Worm (Caenorhabditis elegans) whole organism, L1 larva: ENCODE measurements around the gene R13H9.6.
A peak's percentile ranks its signal among the peaks of the same experiment; 100 is the strongest.

Experiments
- C16A3.4 ChIP-seq: fragments of 150-350 bp; optimal IDR thresholded peaks from 2 replicates; lab custom pipeline; 2014; ENCODE audit warnings: missing biosample characterization, missing genetic modification characterization
- Y116A8C.19 ChIP-seq: sonication (generic microtip); optimal IDR thresholded peaks from 2 replicates; lab custom pipeline; 2016; ENCODE audit warnings: missing compliant biosample characterization, missing genetic modification characterization, borderline replicate concordance
- aha-1 ChIP-seq: fragments of 150-350 bp; optimal IDR thresholded peaks from 2 replicates; lab custom pipeline; 2014; ENCODE audit warnings: missing biosample characterization, missing genetic modification characterization
- alr-1 ChIP-seq: fragments of 200-800 bp; sonication (Bioruptor generic); optimal IDR thresholded peaks from 2 replicates; lab custom pipeline; 2018; ENCODE audit warnings: borderline replicate concordance, mild to moderate bottlenecking, missing genetic modification characterization, missing compliant biosample characterization
- aly-2 ChIP-seq: fragments of 150-350 bp; optimal IDR thresholded peaks from 2 replicates; lab custom pipeline; 2014; ENCODE audit warnings: missing biosample characterization, missing genetic modification characterization
- ama-1 ChIP-seq: fragments of 150-350 bp; optimal IDR thresholded peaks from 2 replicates; lab custom pipeline; 2014
- blmp-1 ChIP-seq: fragments of 150-350 bp; optimal IDR thresholded peaks from 2 replicates; lab custom pipeline; 2014; ENCODE audit warnings: missing biosample characterization, missing genetic modification characterization
- ceh-8 ChIP-seq: fragments of 200-800 bp; sonication (Bioruptor generic); optimal IDR thresholded peaks from 2 replicates; lab custom pipeline; 2018; ENCODE audit warnings: mild to moderate bottlenecking, missing genetic modification characterization, moderate library complexity, missing compliant biosample characterization
- ceh-82 ChIP-seq, 3 experiments: fragments of 150-350 bp in 1 of 3; sonication (generic microtip) in 2 of 3; optimal IDR thresholded peaks; 2 replicates each; lab custom pipeline; 2014 to 2017; ENCODE audit warnings: missing biosample characterization in 3 of 3, missing genetic modification characterization in 3 of 3
- ces-1 ChIP-seq: fragments of 150-350 bp; optimal IDR thresholded peaks from 2 replicates; lab custom pipeline; 2014; ENCODE audit warnings: missing biosample characterization, missing genetic modification reagents, missing genetic modification characterization
- dpl-1 ChIP-seq, 3 experiments: fragments of 150-350 bp in 2 of 3; sonication (generic microtip) in 1 of 3; optimal IDR thresholded peaks; 2 replicates each; lab custom pipeline; 2014 to 2017; ENCODE audit warnings: missing biosample characterization in 3 of 3, missing genetic modification characterization in 3 of 3, missing genetic modification reagents in 3 of 3
- dsc-1 ChIP-seq: sonication (generic microtip); optimal IDR thresholded peaks from 2 replicates; lab custom pipeline; 2016; ENCODE audit warnings: mild to moderate bottlenecking, missing genetic modification characterization, missing compliant biosample characterization
- egl-27 ChIP-seq, 2 experiments: fragments of 150-350 bp in 1 of 2; sonication (generic microtip); optimal IDR thresholded peaks; 3 replicates each; lab custom pipeline; 2017 to 2018; ENCODE audit warnings: missing biosample characterization in 2 of 2, missing genetic modification characterization in 2 of 2, missing genetic modification reagents in 2 of 2
- fkh-10 ChIP-seq: sonication (generic microtip); optimal IDR thresholded peaks from 2 replicates; lab custom pipeline; 2017; ENCODE audit warnings: missing biosample characterization, missing genetic modification reagents, missing genetic modification characterization
- grh-1 ChIP-seq: fragments of 200-800 bp; sonication (Bioruptor generic); IDR thresholded peaks from 2 replicates; pipeline ENCODE4 v1.3.6; 2022; ENCODE audit warnings: missing genetic modification reagents, missing genetic modification characterization, missing compliant biosample characterization
- hpl-2 ChIP-seq: fragments of 150-350 bp; optimal IDR thresholded peaks from 2 replicates; lab custom pipeline; 2014; ENCODE audit warnings: missing biosample characterization, missing genetic modification reagents, missing genetic modification characterization
- isw-1 ChIP-seq: fragments of 200-800 bp; sonication (Bioruptor generic); IDR thresholded peaks from 2 replicates; pipeline ENCODE4 v1.3.6; 2022; ENCODE audit warnings: missing genetic modification characterization, missing compliant biosample characterization
- lin-14 ChIP-seq: fragments of 200-800 bp; sonication (Bioruptor generic); optimal IDR thresholded peaks from 2 replicates; lab custom pipeline; 2018; ENCODE audit warnings: mild to moderate bottlenecking, missing genetic modification characterization, moderate library complexity, missing compliant biosample characterization
- lin-15B ChIP-seq: fragments of 150-350 bp; sonication (generic microtip); optimal IDR thresholded peaks from 3 replicates; lab custom pipeline; 2014; ENCODE audit warnings: missing biosample characterization, missing genetic modification characterization
- lin-39 ChIP-seq: fragments of 150-350 bp; optimal IDR thresholded peaks from 2 replicates; lab custom pipeline; 2014; ENCODE audit warnings: missing biosample characterization, missing genetic modification reagents, missing genetic modification characterization
- lsy-2 ChIP-seq, 2 experiments: fragments of 150-350 bp; optimal IDR thresholded peaks; 2 replicates each; lab custom pipeline; 2014; ENCODE audit warnings: missing biosample characterization in 2 of 2, missing genetic modification characterization in 2 of 2
- mep-1 ChIP-seq: fragments of 150-350 bp; optimal IDR thresholded peaks from 2 replicates; lab custom pipeline; 2014; ENCODE audit warnings: missing biosample characterization, missing genetic modification characterization
- nhr-12 ChIP-seq: sonication (generic microtip); optimal IDR thresholded peaks from 2 replicates; lab custom pipeline; 2017; ENCODE audit warnings: missing biosample characterization, missing genetic modification characterization
- nhr-19 ChIP-seq: fragments of 200-800 bp; sonication (Bioruptor generic); conservative IDR thresholded peaks from 2 replicates; pipeline ENCODE4 v1.3.6; 2022; ENCODE audit warnings: missing genetic modification characterization, missing compliant biosample characterization
- nhr-47 ChIP-seq: sonication (generic microtip); optimal IDR thresholded peaks from 2 replicates; lab custom pipeline; 2016; ENCODE audit warnings: mild to moderate bottlenecking, missing genetic modification characterization, moderate library complexity, missing compliant biosample characterization
- nhr-84 ChIP-seq: sonication (generic microtip); optimal IDR thresholded peaks from 2 replicates; lab custom pipeline; 2017; ENCODE audit warnings: missing biosample characterization, missing genetic modification characterization
- nhr-90 ChIP-seq: sonication (generic microtip); optimal IDR thresholded peaks from 2 replicates; lab custom pipeline; 2016; ENCODE audit warnings: mild to moderate bottlenecking, missing genetic modification characterization, missing compliant biosample characterization; ENCODE audit not compliant: poor library complexity
- pax-3 ChIP-seq: fragments of 200-800 bp; sonication (Bioruptor generic); optimal IDR thresholded peaks from 2 replicates; lab custom pipeline; 2018; ENCODE audit warnings: mild to moderate bottlenecking, missing genetic modification characterization, moderate library complexity, missing compliant biosample characterization
- pqm-1 ChIP-seq: sonication (generic microtip); optimal IDR thresholded peaks from 3 replicates; lab custom pipeline; 2017; ENCODE audit warnings: missing biosample characterization, missing genetic modification characterization
- rnt-1 ChIP-seq: sonication (generic microtip); optimal IDR thresholded peaks from 2 replicates; lab custom pipeline; 2016; ENCODE audit warnings: mild to moderate bottlenecking, missing genetic modification characterization, moderate library complexity, missing compliant biosample characterization
- skn-1 ChIP-seq: fragments of 150-350 bp; optimal IDR thresholded peaks from 2 replicates; lab custom pipeline; 2014; ENCODE audit warnings: missing biosample characterization, missing genetic modification characterization
- snpc-4 ChIP-seq: fragments of 150-350 bp; optimal IDR thresholded peaks from 2 replicates; lab custom pipeline; 2014; ENCODE audit warnings: missing biosample characterization, missing genetic modification characterization
- sptf-1 ChIP-seq: fragments of 150-350 bp; optimal IDR thresholded peaks from 2 replicates; lab custom pipeline; 2014; ENCODE audit warnings: missing biosample characterization, missing genetic modification characterization
- tbx-2 ChIP-seq: sonication (generic microtip); optimal IDR thresholded peaks from 2 replicates; lab custom pipeline; 2016; ENCODE audit warnings: missing genetic modification characterization, missing compliant biosample characterization
- unc-130 ChIP-seq: fragments of 150-350 bp; optimal IDR thresholded peaks from 2 replicates; lab custom pipeline; 2017; ENCODE audit warnings: missing biosample characterization, missing genetic modification characterization, inconsistent platforms
- unc-62 ChIP-seq: fragments of 150-350 bp; optimal IDR thresholded peaks from 2 replicates; lab custom pipeline; 2014; ENCODE audit warnings: missing biosample characterization, missing genetic modification reagents, missing genetic modification characterization
- unc-86 ChIP-seq: sonication (generic microtip); optimal IDR thresholded peaks from 2 replicates; lab custom pipeline; 2016; ENCODE audit warnings: missing genetic modification characterization, missing compliant biosample characterization
- unc-98 ChIP-seq: fragments of 200-800 bp; sonication (Bioruptor generic); IDR thresholded peaks from 2 replicates; pipeline ENCODE4 v1.3.6; 2022; ENCODE audit warnings: missing genetic modification characterization, missing compliant biosample characterization
- xbp-1 ChIP-seq: sonication (generic microtip); optimal IDR thresholded peaks from 2 replicates; lab custom pipeline; 2016; ENCODE audit warnings: missing genetic modification characterization, missing compliant biosample characterization
- zag-1 ChIP-seq: fragments of 150-350 bp; optimal IDR thresholded peaks from 2 replicates; lab custom pipeline; 2014; ENCODE audit warnings: missing biosample characterization, missing genetic modification characterization
- zip-4 ChIP-seq: fragments of 200-800 bp; sonication (Bioruptor generic); optimal IDR thresholded peaks from 2 replicates; lab custom pipeline; 2018; ENCODE audit warnings: mild to moderate bottlenecking, missing genetic modification characterization, moderate library complexity, missing compliant biosample characterization
- ztf-4 ChIP-seq: fragments of 150-350 bp; optimal IDR thresholded peaks from 2 replicates; lab custom pipeline; 2014; ENCODE audit warnings: missing biosample characterization, missing genetic modification characterization

The R13H9.6 gene

DNA sequence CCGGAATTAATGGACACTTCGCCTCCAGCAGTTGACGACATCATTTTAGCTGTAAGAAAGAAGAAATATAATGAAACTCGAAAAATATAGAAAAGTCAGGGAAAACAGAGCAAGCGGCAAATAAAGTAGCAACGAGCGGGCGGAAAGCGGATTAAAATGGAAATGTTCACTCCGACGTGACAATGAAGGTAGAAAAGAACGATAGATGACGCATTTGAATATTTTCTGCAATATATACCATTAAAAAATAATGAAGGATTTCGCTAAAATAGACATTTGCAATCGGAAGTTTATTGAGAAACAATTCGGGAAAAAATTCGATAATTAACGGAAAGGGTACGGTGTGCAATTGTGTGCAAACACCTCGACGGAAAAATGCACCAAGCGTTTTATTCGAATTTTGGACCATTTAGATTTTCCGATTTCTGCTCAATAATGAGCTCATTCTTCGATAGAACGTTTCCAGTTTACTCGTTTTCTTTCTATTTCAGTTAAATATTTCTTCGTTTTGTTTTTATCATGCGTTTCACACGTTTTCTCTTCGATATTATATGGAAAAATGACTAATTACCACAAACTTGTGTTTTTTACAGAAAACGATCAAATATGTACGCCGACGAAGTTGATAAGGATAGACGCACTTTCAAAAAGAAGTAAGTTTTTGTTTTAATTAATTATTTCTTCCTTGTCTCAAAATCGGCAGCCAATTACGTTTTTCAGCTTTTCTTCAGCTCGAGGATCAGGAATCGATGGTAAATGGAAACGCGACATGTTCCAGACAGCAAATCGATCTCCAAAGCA, 22.8 kb upstream of the R13H9.6 start, which contains the start of the genes snpn-1 and C02B10.4 (continued):
- TF ChIP-seq nhr-90 (tag; lab: Kevin White, UChicago): peak; percentile 37
- TF ChIP-seq rnt-1 (tag; lab: Kevin White, UChicago): peak; percentile 45
- no peak for TF ChIP-seq pax-3 (tag; lab: Kevin White, UChicago)
- TF ChIP-seq ceh-82 (tag; optimal IDR thresholded peaks at IDR 0.05; lab: Kevin White, UChicago): peak; percentile 25 to 68 (median 51)
- no peak for TF ChIP-seq alr-1 (tag; lab: Kevin White, UChicago)
- no peak for TF ChIP-seq ceh-8 (GFP tag; lab: Kevin White, UChicago)
- TF ChIP-seq mep-1: peak; percentile 62
- peak; percentile 49 to 62 (median 62) for TF ChIP-seq dpl-1 (GFP tag; optimal IDR thresholded peaks at IDR 0.05; lab: Kevin White, UChicago)
- TF ChIP-seq lin-14 (GFP tag; lab: Kevin White, UChicago): peak; percentile 56
- TF ChIP-seq lin-15B (tag; lab: Kevin White, UChicago): no peak
- no peak for TF ChIP-seq aha-1 (tag; lab: Kevin White, UChicago)
- peak; percentile 59 for TF ChIP-seq C16A3.4 (tag; lab: Kevin White, UChicago)
- TF ChIP-seq isw-1 (GFP tag; lab: Robert Waterston, UW): peak; percentile 51; the same call in 1 of the 2 replicates
- TF ChIP-seq nhr-84 (tag; lab: Kevin White, UChicago): no peak
- TF ChIP-seq zip-4 (GFP tag; lab: Kevin White, UChicago): no peak
- no peak for TF ChIP-seq ces-1
- TF ChIP-seq unc-130: peak; percentile 36
- no peak for TF ChIP-seq ztf-4 (tag; lab: Kevin White, UChicago)
- peak; percentile 16 for TF ChIP-seq aly-2 (tag; lab: Kevin White, UChicago)
- TF ChIP-seq dsc-1: peak; percentile 50
- peak; percentile 35 for TF ChIP-seq lin-39 (tag; lab: Kevin White, UChicago)
- TF ChIP-seq sptf-1 (tag; lab: Kevin White, UChicago): no peak
- no peak for TF ChIP-seq Y116A8C.19
- TF ChIP-seq hpl-2: no peak
- TF ChIP-seq unc-86: peak; percentile 21
- peak; percentile 23 for TF ChIP-seq blmp-1 (tag; lab: Kevin White, UChicago)
- no peak for TF ChIP-seq grh-1
- no peak for TF ChIP-seq zag-1
- no peak for TF ChIP-seq egl-27 (tag; optimal IDR thresholded peaks at IDR 0.05; lab: Kevin White, UChicago)
- no peak for TF ChIP-seq pqm-1 (tag; lab: Kevin White, UChicago)
- TF ChIP-seq unc-98 (GFP tag; lab: Robert Waterston, UW): no peak
- peak; percentile 98 to 99 for TF ChIP-seq lsy-2 (tag; optimal IDR thresholded peaks at IDR 0.05; lab: Kevin White, UChicago)
- TF ChIP-seq skn-1 (tag; lab: Kevin White, UChicago): no peak
- no peak for TF ChIP-seq ama-1 (lab: Kevin White, UChicago)
- TF ChIP-seq tbx-2 (tag; lab: Kevin White, UChicago): peak; percentile 56
- no peak for TF ChIP-seq unc-62
- TF ChIP-seq nhr-12 (tag; lab: Kevin White, UChicago): no peak
- TF ChIP-seq nhr-47 (tag; lab: Kevin White, UChicago): peak; percentile 73
- peak; percentile 32 for TF ChIP-seq snpc-4 (tag; lab: Kevin White, UChicago)
- TF ChIP-seq xbp-1 (tag; lab: Kevin White, UChicago): peak; percentile 50
- TF ChIP-seq fkh-10 (GFP tag; lab: Kevin White, UChicago): peak; percentile 16
- peak; percentile 54 for TF ChIP-seq nhr-19 (GFP tag; lab: Robert Waterston, UW)
